Worm (Caenorhabditis elegans): ENCODE data around the gene ugt-55.

- TF ChIP-seq eyg-1 (tag; optimal IDR thresholded peaks at IDR 0.05): no peak
- no peak for TF ChIP-seq hlh-15 (tag; optimal IDR thresholded peaks at IDR 0.05)
Measured at ce11 chrV:12256398-12256797, at the start of gene ugt-55.

Data from whole organism, late embryonic.